Fruit fly (Drosophila melanogaster) S2 (cell line): ENCODE measurements around the gene Arfip.

Experiments
- CG8478 ChIP-seq: fragments of >200 bp; optimal IDR thresholded peaks from 2 replicates; lab custom pipeline; 2018
- CTCF ChIP-seq, 2 experiments: fragments of >200 bp; optimal IDR thresholded peaks; 2 replicates each; lab custom pipeline; 2018

The Arfip gene

dm6 chr3R:11234918-11235371 lies at the start of gene Arfip, which contains the start of gene CG17721:
Gene Arfip (minus strand): TSS chr3R:11235013.
Gene CG17721 (plus strand): TSS chr3R:11235140.
- TF ChIP-seq CG8478 (lab: Kevin White, UChicago) (no peak), CTCF (optimal IDR thresholded peaks at IDR 0.05; lab: Kevin White, UChicago) (peak in 1 of 2 experiments; percentile 11)

- TF ChIP-seq CTCF (optimal IDR thresholded peaks at IDR 0.05; lab: Kevin White, UChicago) (no peak), CG8478 (lab: Kevin White, UChicago) (no peak)
Measured at dm6 chr3R:11281887-11282286, 47.1 kb upstream of the Arfip start.

- TF ChIP-seq CTCF (optimal IDR thresholded peaks at IDR 0.05; lab: Kevin White, UChicago) = no peak
- TF ChIP-seq CG8478 (lab: Kevin White, UChicago) = no peak
Measured at dm6 chr3R:11272667-11273066, 37.9 kb upstream of the Arfip start.

dm6 chr3R:11270574-11270973 lies 35.8 kb upstream of the Arfip start:
- TF ChIP-seq CG8478 (lab: Kevin White, UChicago) = no peak
- no peak for TF ChIP-seq CTCF (optimal IDR thresholded peaks at IDR 0.05; lab: Kevin White, UChicago)

- peak; percentile 89 to 96 for TF ChIP-seq CTCF (optimal IDR thresholded peaks at IDR 0.05; lab: Kevin White, UChicago)
- no peak for TF ChIP-seq CG8478 (lab: Kevin White, UChicago)
Measured at dm6 chr3R:11269013-11269412, 34.2 kb upstream of the Arfip start.

- TF ChIP-seq CTCF (optimal IDR thresholded peaks at IDR 0.05; lab: Kevin White, UChicago) (no peak), CG8478 (lab: Kevin White, UChicago) (no peak)
Measured at dm6 chr3R:11263579-11263978, 28.8 kb upstream of the Arfip start.

- TF ChIP-seq CG8478 (lab: Kevin White, UChicago) = no peak
- TF ChIP-seq CTCF (optimal IDR thresholded peaks at IDR 0.05; lab: Kevin White, UChicago) = no peak
Measured at dm6 chr3R:11260966-11261530, 26.2 kb upstream of the Arfip start.

dm6 chr3R:11257537-11257936 lies 22.7 kb upstream of the Arfip start:
- TF ChIP-seq CG8478 (lab: Kevin White, UChicago) (no peak), CTCF (optimal IDR thresholded peaks at IDR 0.05; lab: Kevin White, UChicago) (no peak)

- TF ChIP-seq CTCF (optimal IDR thresholded peaks at IDR 0.05; lab: Kevin White, UChicago) (no peak), CG8478 (lab: Kevin White, UChicago) (no peak)
Measured at dm6 chr3R:11254382-11254953, 19.7 kb upstream of the Arfip start.

- no peak for TF ChIP-seq CG8478 (lab: Kevin White, UChicago)
- TF ChIP-seq CTCF (optimal IDR thresholded peaks at IDR 0.05; lab: Kevin White, UChicago) = no peak
Measured at dm6 chr3R:11253768-11254167, 19.0 kb upstream of the Arfip start.

dm6 chr3R:11246865-11247264 lies 12.1 kb upstream of the Arfip start:
- TF ChIP-seq CG8478 (lab: Kevin White, UChicago) = no peak
- no peak for TF ChIP-seq CTCF (optimal IDR thresholded peaks at IDR 0.05; lab: Kevin White, UChicago)

- TF ChIP-seq CG8478 (lab: Kevin White, UChicago) = no peak
- TF ChIP-seq CTCF (optimal IDR thresholded peaks at IDR 0.05; lab: Kevin White, UChicago) = no peak
Measured at dm6 chr3R:11245803-11246202, 11.0 kb upstream of the Arfip start.

dm6 chr3R:11243951-11244660 lies 9.3 kb upstream of the Arfip start, which contains the start of the genes CG17734 and CG5214:
Gene CG17734 (minus strand): TSS chr3R:11243999.
Gene CG5214 (plus strand): TSS chr3R:11244302.
- peak; percentile 77 to 82 for TF ChIP-seq CTCF (optimal IDR thresholded peaks at IDR 0.05; lab: Kevin White, UChicago)
- TF ChIP-seq CG8478 (lab: Kevin White, UChicago) = no peak

- TF ChIP-seq CTCF (optimal IDR thresholded peaks at IDR 0.05; lab: Kevin White, UChicago) (no peak), CG8478 (lab: Kevin White, UChicago) (no peak)
Measured at dm6 chr3R:11243057-11243740, 8.4 kb upstream of the Arfip start.

dm6 chr3R:11240891-11241290 lies 6.1 kb upstream of the Arfip start, which contains the start of the genes scpr-B and scpr-A:
Gene scpr-B (minus strand): TSS chr3R:11240991.
Gene scpr-A (plus strand): TSS chr3R:11241183.
- no peak for TF ChIP-seq CG8478 (lab: Kevin White, UChicago)
- TF ChIP-seq CTCF (optimal IDR thresholded peaks at IDR 0.05; lab: Kevin White, UChicago) = no peak
